Worm (Caenorhabditis elegans): ENCODE data around the gene F55A4.7.
A peak's percentile ranks its signal among the peaks of the same experiment; 100 is the strongest.

F55A4.7 gene

DNA sequence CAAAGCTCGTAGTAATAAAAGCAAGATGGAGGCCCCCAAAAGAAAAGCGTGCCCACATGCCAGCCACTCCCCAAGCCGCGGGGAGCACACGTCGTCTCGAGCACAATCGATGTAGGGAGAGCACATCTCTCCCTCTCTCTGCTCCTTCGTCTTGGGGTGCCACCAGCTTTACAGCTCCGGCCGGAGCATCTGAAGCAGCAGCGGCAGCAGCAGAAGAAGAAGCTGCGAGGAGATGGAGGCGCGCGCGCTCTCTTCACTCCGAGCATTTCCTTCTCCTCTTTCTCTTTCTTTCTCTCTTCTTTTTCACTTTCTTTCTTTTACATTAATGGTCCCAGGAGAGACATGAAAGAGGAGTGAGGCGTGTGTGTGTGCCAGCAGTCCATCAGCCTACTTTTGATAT lies 25.8 kb upstream of the F55A4.7 start (continued):
- TF ChIP-seq tbp1 (GFP tag; optimal IDR thresholded peaks at IDR 0.05) (no peak), snpc-3.4 (tag; optimal IDR thresholded peaks at IDR 0.05) (no peak), mcd-1 (GFP tag; IDR thresholded peaks at IDR 0.05) (peak; percentile 52), atf-7 (tag; optimal IDR thresholded peaks at IDR 0.05) (peak; percentile 3), attf-6 (GFP tag; IDR thresholded peaks at IDR 0.05) (no peak), T26A5.8 (tag; optimal IDR thresholded peaks at IDR 0.05) (no peak), K12H6.12 (tag; optimal IDR thresholded peaks at IDR 0.05) (peak; percentile 72), efl-1 (GFP tag; optimal IDR thresholded peaks at IDR 0.05) (no peak), egrh-3 (GFP tag; IDR thresholded peaks at IDR 0.05) (peak; percentile 92), ama-1 (optimal IDR thresholded peaks at IDR 0.05) (no peak), ama-1 (GFP tag; optimal IDR thresholded peaks at IDR 0.05) (no peak), egl-44 (GFP tag; IDR thresholded peaks at IDR 0.05) (no peak), hlh-12 (tag; optimal IDR thresholded peaks at IDR 0.05) (no peak), snpc-4 (GFP tag; optimal IDR thresholded peaks at IDR 0.05) (no peak), snpc-4 (tag; optimal IDR thresholded peaks at IDR 0.05) (no peak), rcor-1 (GFP tag; IDR thresholded peaks at IDR 0.05) (no peak), K11D2.4 (GFP tag; IDR thresholded peaks at IDR 0.05) (peak; percentile 50; the same call in 1 of the 2 replicates), hmg-1.2 (GFP tag; IDR thresholded peaks at IDR 0.05) (peak; percentile 34; the same call in 1 of the 2 replicates), nhr-179 (tag; optimal IDR thresholded peaks at IDR 0.05) (no peak), pbrm-1 (GFP tag; IDR thresholded peaks at IDR 0.05) (peak; percentile 29; the same call in 1 of the 2 replicates), ekl-4 (GFP tag; IDR thresholded peaks at IDR 0.05) (no peak), F37B4.10 (GFP tag; IDR thresholded peaks at IDR 0.05) (no peak)

DNA sequence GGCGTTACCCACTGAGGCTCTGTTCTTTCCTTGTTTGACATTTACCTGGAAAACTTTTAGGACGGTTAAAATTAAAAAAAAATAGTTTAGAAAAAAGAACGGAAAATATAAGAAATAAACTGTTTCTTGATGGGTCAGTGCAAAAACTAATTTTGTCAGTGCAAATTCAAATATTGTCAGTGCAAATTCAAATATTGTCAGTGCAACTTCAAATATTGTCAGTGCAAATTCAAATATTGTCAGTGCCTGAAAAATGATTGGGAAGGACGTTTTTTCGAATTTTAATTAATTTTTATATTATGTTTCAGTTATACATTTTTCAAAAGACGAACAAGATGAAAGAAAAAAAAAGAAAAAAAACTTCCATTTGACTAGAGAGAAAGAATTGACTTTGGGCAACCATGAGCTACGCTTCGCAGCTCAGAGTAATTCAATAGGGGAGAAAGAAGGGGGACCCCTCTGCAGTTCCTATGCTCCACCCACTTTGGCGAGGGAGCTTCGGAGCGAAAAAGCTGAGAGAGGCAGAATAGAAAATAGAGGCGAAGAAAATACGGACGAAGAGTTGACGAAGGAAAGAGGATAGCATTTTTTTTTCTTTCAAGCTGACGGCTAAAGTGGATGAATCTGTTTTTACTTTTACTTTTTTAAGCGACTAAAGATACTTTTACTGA lies 24.3 kb upstream of the F55A4.7 start, which contains the start of gene unc-1:
Gene unc-1 (minus strand): TSS at position 51 of the 671 bp plus-strand sequence.
- peak; percentile 46; the same call in 1 of the 2 replicates for TF ChIP-seq zfh-2 (GFP tag; conservative IDR thresholded peaks at IDR 0.05)
- TF ChIP-seq F57A8.1 (GFP tag; optimal IDR thresholded peaks at IDR 0.05) = no peak

DNA sequence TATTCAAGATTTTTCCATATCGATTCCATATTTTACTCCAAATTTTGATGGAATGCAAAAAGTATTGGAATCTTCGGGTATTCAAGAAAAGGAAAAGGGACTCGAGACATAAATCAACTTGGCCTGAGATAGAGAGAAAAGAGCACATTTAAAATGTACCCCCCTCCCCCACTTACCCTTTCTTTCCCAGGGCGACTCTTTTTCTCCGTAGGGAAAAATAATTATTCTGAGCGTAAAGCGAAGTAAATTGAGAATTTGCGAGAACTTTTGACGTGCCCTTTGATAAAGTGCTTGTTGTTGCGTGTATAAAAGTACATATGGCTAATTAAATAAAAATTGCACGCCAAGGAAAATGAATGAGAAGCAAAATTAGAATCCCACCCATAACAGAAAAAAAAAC lies 22.5 kb upstream of the F55A4.7 start:
- TF ChIP-seq madf-3 (GFP tag; IDR thresholded peaks at IDR 0.05) = 0 out of 2 replicates have a peak, but pooled peaks have one; percentile 10
- TF ChIP-seq egrh-3 (GFP tag; IDR thresholded peaks at IDR 0.05) = no peak

DNA sequence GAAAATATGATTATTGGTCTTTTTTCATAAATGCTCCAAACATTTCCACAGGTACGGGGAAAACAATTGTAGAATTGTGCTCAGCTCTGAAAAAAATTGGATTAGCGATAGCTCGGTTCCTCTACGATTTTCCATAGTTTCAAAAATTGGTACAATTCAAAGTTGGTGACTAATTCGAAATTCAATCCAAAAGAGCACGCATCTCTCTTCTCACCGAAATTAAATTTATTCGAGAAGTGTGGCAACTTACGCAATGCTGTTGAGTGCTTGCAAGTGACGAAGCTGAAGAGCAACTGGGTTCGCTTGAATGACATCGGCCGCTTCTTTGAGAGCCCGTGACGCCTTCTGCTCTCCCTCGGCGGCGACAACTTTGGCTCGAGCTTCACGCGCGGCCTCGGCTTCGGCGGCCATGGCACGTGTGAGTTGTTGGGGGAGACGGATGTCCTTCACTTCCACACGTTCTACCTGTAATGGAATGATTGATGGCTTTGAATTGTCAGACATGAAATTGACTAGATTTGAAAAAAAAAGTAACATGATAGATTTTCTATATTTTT lies 19.7 kb upstream of the F55A4.7 start:
- TF ChIP-seq ceh-100 (GFP tag; IDR thresholded peaks at IDR 0.05) (no peak), F39B2.1 (GFP tag; IDR thresholded peaks at IDR 0.05) (no peak), egrh-3 (GFP tag; IDR thresholded peaks at IDR 0.05) (peak; percentile 60), nhr-179 (tag; optimal IDR thresholded peaks at IDR 0.05) (no peak)

DNA sequence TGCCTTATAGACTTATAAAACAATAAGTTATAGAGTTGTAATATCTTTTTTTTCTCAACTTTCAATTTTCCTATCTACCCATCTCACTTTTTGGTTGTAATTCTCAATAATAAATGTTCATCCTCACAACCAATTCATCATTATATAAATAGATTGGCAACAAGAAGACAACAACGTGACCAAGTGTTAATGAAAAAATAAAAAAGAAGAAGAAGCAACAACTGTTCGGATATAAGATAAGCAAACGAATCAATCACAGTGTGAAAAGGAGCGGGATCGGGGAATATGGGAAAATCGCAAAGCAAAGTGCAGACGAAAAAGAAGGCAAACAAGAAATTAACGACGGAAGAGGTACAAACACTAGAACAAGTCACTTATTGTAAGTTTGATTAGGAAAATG lies 15.7 kb upstream of the F55A4.7 start, which contains the start of gene ncs-3:
Gene ncs-3 (plus strand): TSS at position 153 of the 400 bp plus-strand sequence.
- TF ChIP-seq dpl-1 (GFP tag; optimal IDR thresholded peaks at IDR 0.05) (no peak), Y53G8AR.9 (GFP tag; conservative IDR thresholded peaks at IDR 0.05) (no peak), tlf-1 (GFP tag; optimal IDR thresholded peaks at IDR 0.05) (no peak), mxl-1 (tag; optimal IDR thresholded peaks at IDR 0.05) (no peak), pha-4 (tag; optimal IDR thresholded peaks at IDR 0.05) (no peak)

All from whole organism, young adult.